Fruit fly (Drosophila melanogaster) whole organism, embryonic: ENCODE results near the gene CG7080.
"Not testable (repeated sequence)": the region's sequence is repeated elsewhere in the genome, so short reads cannot be mapped to it uniquely, and the experiment has no call there.

Experiments used
- CG10654 ChIP-seq: fragments of 200-800 bp; sonication (Bioruptor generic); optimal IDR thresholded peaks from 2 replicates; lab custom pipeline; 2016; ENCODE audit warnings: missing biosample characterization, missing genetic modification characterization
- CG32532 ChIP-seq: fragments of 200-800 bp; sonication (Bioruptor generic); IDR thresholded peaks from 2 replicates; pipeline ENCODE4 v1.3.6; 2022; ENCODE audit warnings: missing biosample characterization, missing genetic modification characterization
- Gsc ChIP-seq: fragments of 200-800 bp; sonication (Bioruptor generic); IDR thresholded peaks from 2 replicates; pipeline ENCODE4 v1.3.6; 2022; ENCODE audit warnings: missing biosample characterization, missing genetic modification characterization
- NC2α ChIP-seq: fragments of 200-800 bp; sonication (Bioruptor generic); optimal IDR thresholded peaks from 2 replicates; lab custom pipeline; 2016; ENCODE audit warnings: missing biosample characterization, missing genetic modification characterization
- Stat92E ChIP-seq, 3 experiments: fragments of >200 bp in 2 of 3; fragments of 200-800 bp in 1 of 3; sonication (Bioruptor generic) in 1 of 3; optimal IDR thresholded peaks; 2 replicates each; lab custom pipeline; 2017 to 2019; ENCODE audit warnings: missing biosample characterization in 3 of 3, missing genetic modification characterization in 3 of 3, mild to moderate bottlenecking in 1 of 3, moderate library complexity in 1 of 3
- bigmax ChIP-seq: fragments of 200-800 bp; sonication (Bioruptor generic); optimal IDR thresholded peaks from 2 replicates; lab custom pipeline; 2018; ENCODE audit warnings: missing biosample characterization, mild to moderate bottlenecking, missing genetic modification characterization
- knrl ChIP-seq: fragments of 200-800 bp; sonication (Bioruptor generic); IDR thresholded peaks from 3 replicates; pipeline ENCODE4 v1.3.6; 2022; ENCODE audit warnings: missing biosample characterization, missing genetic modification characterization; ENCODE audit not compliant: partially characterized antibody
- nerfin-1 ChIP-seq: fragments of 200-800 bp; sonication (Bioruptor generic); optimal IDR thresholded peaks from 3 replicates; lab custom pipeline; 2019; ENCODE audit warnings: missing biosample characterization, mild to moderate bottlenecking, missing genetic modification characterization, moderate library complexity
- otp ChIP-seq: fragments of 200-800 bp; sonication (Bioruptor generic); IDR thresholded peaks from 3 replicates; pipeline ENCODE4, ENCODE4 v1.3.6; 2022; ENCODE audit warnings: missing biosample characterization, missing genetic modification characterization
- pum ChIP-seq: fragments of 200-800 bp; sonication (Bioruptor generic); optimal IDR thresholded peaks from 2 replicates; lab custom pipeline; 2016; ENCODE audit warnings: missing biosample characterization, missing genetic modification characterization
- slp2 ChIP-seq: fragments of 200-800 bp; sonication (Bioruptor generic); optimal IDR thresholded peaks from 2 replicates; lab custom pipeline; 2016; ENCODE audit warnings: missing biosample characterization, missing genetic modification characterization
- ssp ChIP-seq: fragments of 200-800 bp; sonication (Bioruptor generic); IDR thresholded peaks from 2 replicates; pipeline ENCODE4 v1.3.6; 2022; ENCODE audit warnings: missing biosample characterization, missing genetic modification characterization

DNA sequence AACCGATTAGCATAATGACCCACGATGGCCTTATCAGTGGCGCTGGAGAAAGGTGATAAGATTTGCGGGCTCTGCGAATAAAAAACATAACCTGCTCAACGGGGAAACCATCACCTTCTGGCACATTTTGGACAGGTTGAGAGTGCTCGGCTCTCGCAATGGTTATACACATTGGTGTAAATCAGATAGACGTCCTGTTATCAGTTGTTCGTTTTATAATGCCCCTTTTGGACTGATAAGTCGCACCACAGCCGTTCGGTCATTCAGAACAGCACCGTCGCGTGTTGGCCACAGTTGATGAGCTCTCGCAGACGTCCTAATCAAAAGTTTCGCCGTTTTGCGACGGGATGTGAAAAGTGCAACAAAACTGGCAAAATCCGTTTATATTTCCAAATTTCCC is 29.8 kb upstream of the CG7080 start:
- not testable (repeated sequence) for TF ChIP-seq pum (GFP tag; lab: Kevin White, UChicago); bigmax (GFP tag; lab: Kevin White, UChicago); CG10654 (GFP tag; lab: Kevin White, UChicago); nerfin-1 (tag; lab: Kevin White, UChicago); CG32532 (GFP tag; lab: Robert Waterston, UW); ssp (GFP tag; lab: Robert Waterston, UW); Stat92E (GFP tag; optimal IDR thresholded peaks at IDR 0.05; lab: Kevin White, UChicago); otp (GFP tag; lab: Robert Waterston, UW); NC2α (GFP tag; lab: Kevin White, UChicago); Gsc; knrl (GFP tag; lab: Robert Waterston, UW); slp2 (GFP tag; lab: Kevin White, UChicago)
